Worm (Caenorhabditis elegans) whole organism, L1 larva: ENCODE measurements around the gene ztf-7.

Source experiments
- ama-1 ChIP-seq: fragments of 150-350 bp; optimal IDR thresholded peaks from 2 replicates; lab custom pipeline; 2014
- egl-27 ChIP-seq, 2 experiments: fragments of 150-350 bp in 1 of 2; sonication (generic microtip); optimal IDR thresholded peaks; 3 replicates each; lab custom pipeline; 2017 to 2018; ENCODE audit warnings: missing biosample characterization in 2 of 2, missing genetic modification characterization in 2 of 2, missing genetic modification reagents in 2 of 2
- fkh-10 ChIP-seq: sonication (generic microtip); optimal IDR thresholded peaks from 2 replicates; lab custom pipeline; 2017; ENCODE audit warnings: missing biosample characterization, missing genetic modification reagents, missing genetic modification characterization
- fos-1 ChIP-seq: fragments of 150-350 bp; optimal IDR thresholded peaks from 2 replicates; lab custom pipeline; 2014; ENCODE audit warnings: missing biosample characterization, missing genetic modification characterization
- hlh-17 ChIP-seq: fragments of 200-800 bp; sonication (Bioruptor generic); optimal IDR thresholded peaks from 2 replicates; lab custom pipeline; 2018; ENCODE audit warnings: missing genetic modification characterization, mild to moderate bottlenecking, missing compliant biosample characterization, moderate library complexity, borderline replicate concordance
- hpl-2 ChIP-seq: fragments of 150-350 bp; optimal IDR thresholded peaks from 2 replicates; lab custom pipeline; 2014; ENCODE audit warnings: missing biosample characterization, missing genetic modification reagents, missing genetic modification characterization
- lin-15B ChIP-seq: fragments of 150-350 bp; sonication (generic microtip); optimal IDR thresholded peaks from 3 replicates; lab custom pipeline; 2014; ENCODE audit warnings: missing biosample characterization, missing genetic modification characterization
- nhr-76 ChIP-seq: sonication (generic microtip); optimal IDR thresholded peaks from 2 replicates; lab custom pipeline; 2017; ENCODE audit warnings: missing biosample characterization, missing genetic modification characterization
- snpc-4 ChIP-seq: fragments of 150-350 bp; optimal IDR thresholded peaks from 2 replicates; lab custom pipeline; 2014; ENCODE audit warnings: missing biosample characterization, missing genetic modification characterization
- tbx-2 ChIP-seq: sonication (generic microtip); optimal IDR thresholded peaks from 2 replicates; lab custom pipeline; 2016; ENCODE audit warnings: missing genetic modification characterization, missing compliant biosample characterization
- ztf-4 ChIP-seq: fragments of 150-350 bp; optimal IDR thresholded peaks from 2 replicates; lab custom pipeline; 2014; ENCODE audit warnings: missing biosample characterization, missing genetic modification characterization

DNA sequence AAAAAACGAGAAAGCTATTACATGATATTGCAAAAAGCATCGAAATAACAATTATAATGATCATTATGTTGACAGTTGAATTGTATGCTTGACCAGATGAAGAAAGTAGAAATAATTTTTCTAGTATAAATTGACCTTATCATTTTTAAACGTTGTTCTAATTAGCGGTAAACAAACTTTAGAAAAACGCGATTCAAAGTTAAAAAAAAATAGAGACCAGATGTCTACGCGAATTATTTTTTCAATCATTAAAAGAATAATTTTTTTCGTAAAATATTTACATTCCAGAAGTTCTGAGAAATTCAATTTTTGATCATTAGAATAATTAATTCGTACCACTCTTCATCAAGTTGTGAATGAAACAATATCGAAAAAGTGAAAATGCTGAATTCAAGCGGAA is 12.5 kb upstream of the ztf-7 start, which contains the start of gene F46B6.10:
- TF ChIP-seq fkh-10 (GFP tag; lab: Kevin White, UChicago) (no peak), ama-1 (no peak), nhr-76 (tag; lab: Kevin White, UChicago) (no peak), hpl-2 (no peak), fos-1 (no peak), snpc-4 (no peak), ztf-4 (tag; lab: Kevin White, UChicago) (no peak), egl-27 (tag; optimal IDR thresholded peaks at IDR 0.05; lab: Kevin White, UChicago) (no peak), tbx-2 (no peak), hlh-17 (GFP tag; lab: Kevin White, UChicago) (no peak), lin-15B (tag; lab: Kevin White, UChicago) (no peak)
